Fruit fly (Drosophila melanogaster) whole organism, pupa: Measurements from ENCODE around the gene bol.

Experiments used
- CG10348 ChIP-seq: fragments of 200-800 bp; sonication (Bioruptor generic); IDR thresholded peaks from 2 replicates; pipeline ENCODE4 v1.3.6; 2022; ENCODE audit warnings: missing biosample characterization, missing genetic modification characterization
- CG12605 ChIP-seq: fragments of 200-800 bp; sonication (Bioruptor generic); IDR thresholded peaks from 2 replicates; pipeline ENCODE4 v1.3.6; 2022; ENCODE audit warnings: missing biosample characterization, missing genetic modification characterization
- CG13204 ChIP-seq: fragments of 200-800 bp; sonication (Bioruptor generic); optimal IDR thresholded peaks from 2 replicates; lab custom pipeline; 2018; ENCODE audit warnings: missing biosample characterization, mild to moderate bottlenecking, missing genetic modification characterization, moderate library complexity
- CG14655 ChIP-seq: fragments of 200-800 bp; sonication (Bioruptor generic); optimal IDR thresholded peaks from 3 replicates; lab custom pipeline; 2017; ENCODE audit warnings: mild to moderate bottlenecking, missing biosample characterization, missing genetic modification reagents, missing genetic modification characterization
- CG15710 ChIP-seq: fragments of 200-800 bp; sonication (Bioruptor generic); optimal IDR thresholded peaks from 2 replicates; lab custom pipeline; 2018; ENCODE audit warnings: missing biosample characterization, mild to moderate bottlenecking, missing genetic modification characterization, moderate library complexity
- CG17806 ChIP-seq: fragments of 200-800 bp; sonication (Bioruptor generic); optimal IDR thresholded peaks from 2 replicates; lab custom pipeline; 2018; ENCODE audit warnings: missing biosample characterization, mild to moderate bottlenecking, missing genetic modification characterization, moderate library complexity
- CG32121 ChIP-seq: fragments of 200-800 bp; sonication (Bioruptor generic); IDR thresholded peaks from 2 replicates; pipeline ENCODE4 v1.3.6; 2022; ENCODE audit warnings: missing biosample characterization, missing genetic modification characterization
- CG34367 ChIP-seq: fragments of 200-800 bp; sonication (Bioruptor generic); optimal IDR thresholded peaks from 2 replicates; lab custom pipeline; 2018; ENCODE audit warnings: missing biosample characterization, mild to moderate bottlenecking, missing genetic modification characterization
- CG4496 ChIP-seq: fragments of 200-800 bp; sonication (Bioruptor generic); IDR thresholded peaks from 3 replicates; pipeline ENCODE4 v1.3.6; 2022; ENCODE audit warnings: missing biosample characterization, missing genetic modification characterization
- CG8159 ChIP-seq: fragments of 200-800 bp; sonication (Bioruptor generic); optimal IDR thresholded peaks from 3 replicates; lab custom pipeline; 2018; ENCODE audit warnings: missing biosample characterization, mild to moderate bottlenecking, missing genetic modification characterization, moderate library complexity
- CG8301 ChIP-seq: fragments of 200-800 bp; sonication (Bioruptor generic); optimal IDR thresholded peaks from 2 replicates; lab custom pipeline; 2018; ENCODE audit warnings: missing biosample characterization, mild to moderate bottlenecking, missing genetic modification characterization
- CG9948 ChIP-seq: fragments of 200-800 bp; sonication (Bioruptor generic); optimal IDR thresholded peaks from 2 replicates; lab custom pipeline; 2018; ENCODE audit warnings: missing biosample characterization, mild to moderate bottlenecking, missing genetic modification characterization, moderate library complexity
- D1 ChIP-seq: fragments of 200-800 bp; sonication (Bioruptor generic); optimal IDR thresholded peaks from 2 replicates; lab custom pipeline; 2018; ENCODE audit warnings: missing biosample characterization, mild to moderate bottlenecking, missing genetic modification characterization, moderate library complexity
- EcR ChIP-seq: fragments of 200-800 bp; sonication (Bioruptor generic); optimal IDR thresholded peaks from 3 replicates; lab custom pipeline; 2019; ENCODE audit warnings: missing biosample characterization, missing genetic modification characterization, mild to moderate bottlenecking, moderate library complexity, missing genetic modification reagents
- Ets98B ChIP-seq: fragments of 200-800 bp; sonication (Bioruptor generic); IDR thresholded peaks from 2 replicates; pipeline ENCODE4 v1.3.6; 2022; ENCODE audit warnings: missing biosample characterization, missing genetic modification characterization
- Pif1A ChIP-seq: fragments of 200-800 bp; sonication (Bioruptor generic); optimal IDR thresholded peaks from 3 replicates; lab custom pipeline; 2016; ENCODE audit warnings: missing biosample characterization, missing genetic modification characterization
- Pif1B ChIP-seq: fragments of 200-800 bp; sonication (Bioruptor generic); optimal IDR thresholded peaks from 3 replicates; lab custom pipeline; 2016; ENCODE audit warnings: missing biosample characterization, missing genetic modification characterization
- Snoo ChIP-seq: fragments of 200-800 bp; sonication (Bioruptor generic); optimal IDR thresholded peaks from 3 replicates; lab custom pipeline; 2017; ENCODE audit warnings: missing biosample characterization, mild to moderate bottlenecking, missing genetic modification characterization, inconsistent platforms
- fd96Ca ChIP-seq: fragments of 200-800 bp; sonication (Bioruptor generic); IDR thresholded peaks from 3 replicates; pipeline ENCODE4 v1.3.6; 2022; ENCODE audit warnings: missing biosample characterization, missing genetic modification characterization
- gl ChIP-seq: fragments of 200-800 bp; sonication (Bioruptor generic); optimal IDR thresholded peaks from 2 replicates; lab custom pipeline; 2018; ENCODE audit warnings: missing biosample characterization, mild to moderate bottlenecking, missing genetic modification characterization
- rn ChIP-seq: fragments of 200-800 bp; sonication (Bioruptor generic); IDR thresholded peaks from 2 replicates; pipeline ENCODE4 v1.3.6; 2022; ENCODE audit warnings: missing biosample characterization, missing genetic modification characterization

Gene bol

DNA sequence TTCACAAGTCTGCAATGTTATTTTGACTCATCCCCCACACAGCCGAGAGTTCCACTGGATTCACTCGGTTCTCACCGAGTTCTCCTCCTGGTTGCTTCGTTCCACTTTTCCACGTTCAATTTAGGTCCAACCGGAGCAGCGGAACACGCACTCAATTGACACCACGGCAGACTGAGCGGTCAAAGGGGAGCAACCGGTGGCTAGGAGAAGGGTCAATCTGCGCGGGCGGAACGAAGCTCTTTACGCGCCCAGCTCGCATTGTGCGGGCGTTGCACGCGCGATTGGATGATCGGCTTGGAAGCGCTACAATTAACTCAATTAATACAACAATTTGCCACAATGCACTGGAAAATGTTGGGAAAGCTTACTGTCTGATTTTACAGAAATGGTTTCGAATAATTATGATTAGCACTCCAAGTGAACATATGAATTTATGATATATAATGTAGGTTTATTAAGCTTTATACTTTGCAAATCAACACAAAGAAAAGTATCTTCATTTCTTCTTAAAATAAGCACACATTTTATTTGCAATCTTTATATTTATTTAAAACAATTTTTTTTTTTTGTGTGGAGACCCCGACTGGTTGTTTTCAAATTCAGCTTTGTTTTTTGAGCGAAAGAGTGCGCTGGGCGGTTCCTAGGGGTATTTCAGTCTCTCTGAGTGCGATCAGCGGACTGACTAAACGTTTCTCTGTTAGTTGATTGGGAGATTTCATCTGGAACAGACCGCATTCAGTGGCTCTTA lies 41.7 kb downstream of the bol start, which contains the start of gene CG32032:
Gene CG32032 (plus strand): TSS at position 698 of the 748 bp plus-strand sequence.
- TF ChIP-seq CG15710 (peak; percentile 42), CG9948 (no peak), CG8159 (tag; lab: Kevin White, UChicago) (peak; percentile 61), CG32121 (GFP tag; lab: Robert Waterston, UW) (peak; percentile 44; the same call in 1 of the 2 replicates), CG17806 (tag; lab: Kevin White, UChicago) (no peak)

dm6 chr3L:9074882-9075281 lies 59.3 kb downstream of the bol start:
- TF ChIP-seq D1 (tag; lab: Kevin White, UChicago) (no peak), EcR (GFP tag; lab: Kevin White, UChicago) (no peak), CG12605 (GFP tag; lab: Robert Waterston, UW) (no peak), CG14655 (no peak), fd96Ca (GFP tag; lab: Robert Waterston, UW) (no peak), rn (no peak), CG10348 (GFP tag; lab: Robert Waterston, UW) (no peak), Snoo (tag; lab: Kevin White, UChicago) (no peak), CG8301 (tag; lab: Kevin White, UChicago) (no peak), Pif1B (GFP tag; lab: Kevin White, UChicago) (no peak), CG13204 (GFP tag; lab: Kevin White, UChicago) (no peak), CG15710 (no peak), gl (tag; lab: Kevin White, UChicago) (no peak), CG4496 (GFP tag; lab: Robert Waterston, UW) (no peak), Pif1A (GFP tag; lab: Kevin White, UChicago) (no peak), CG34367 (tag; lab: Kevin White, UChicago) (no peak), CG8159 (tag; lab: Kevin White, UChicago) (no peak), CG9948 (no peak), CG17806 (tag; lab: Kevin White, UChicago) (no peak), Ets98B (GFP tag; lab: Robert Waterston, UW) (no peak)

- no peak for TF ChIP-seq fd96Ca (GFP tag; lab: Robert Waterston, UW)
- no peak for TF ChIP-seq rn
- TF ChIP-seq Pif1B (GFP tag; lab: Kevin White, UChicago): no peak
- TF ChIP-seq CG8159 (tag; lab: Kevin White, UChicago): no peak
- no peak for TF ChIP-seq CG9948
- TF ChIP-seq CG32121 (GFP tag; lab: Robert Waterston, UW): no peak
Measured at dm6 chr3L:9074285-9074684, 59.9 kb downstream of the bol start, which contains the start of gene teq. Gene teq (plus strand): TSS chr3L:9074643.

DNA sequence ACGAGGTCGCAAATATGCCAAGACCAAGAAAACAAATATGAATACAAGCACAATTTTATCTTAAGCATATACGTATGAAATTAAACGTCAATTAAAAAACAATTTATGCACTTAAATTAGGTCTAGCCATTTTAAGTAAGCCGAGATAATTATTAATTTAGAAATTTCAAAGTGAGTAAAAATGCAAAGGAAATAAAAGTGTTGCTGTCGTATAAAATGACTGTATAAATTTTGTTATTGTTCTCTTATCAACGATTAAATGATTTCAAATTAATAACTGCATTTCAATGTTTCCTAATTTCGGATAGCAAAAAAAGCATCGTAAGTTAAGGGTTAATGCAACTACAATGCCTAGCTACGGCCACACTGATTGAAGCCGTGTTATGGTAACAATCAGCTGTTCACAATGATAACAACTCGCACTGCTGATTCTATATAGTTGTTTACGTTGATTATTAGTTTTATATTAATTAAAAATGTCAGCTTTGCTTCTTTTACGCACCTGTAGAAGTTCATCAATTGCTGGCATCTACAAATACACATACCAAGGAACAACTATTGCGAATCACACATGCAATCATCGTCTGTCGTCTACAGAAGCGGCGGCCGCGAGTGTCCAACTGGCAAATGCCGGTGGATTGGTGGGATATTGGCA lies 61.3 kb downstream of the bol start, which contains the start of the genes CG4911 and CG4942:
Gene CG4911 (minus strand): TSS at position 1 of the 655 bp plus-strand sequence.
Gene CG4942 (plus strand): TSS at position 375 of the 655 bp plus-strand sequence.
- TF ChIP-seq rn (no peak), CG8159 (tag; lab: Kevin White, UChicago) (peak; percentile 70), Ets98B (GFP tag; lab: Robert Waterston, UW) (peak; percentile 28; the same call in 1 of the 2 replicates), CG4496 (GFP tag; lab: Robert Waterston, UW) (peak; percentile 79), CG34367 (tag; lab: Kevin White, UChicago) (peak; percentile 52), CG32121 (GFP tag; lab: Robert Waterston, UW) (peak; percentile 52; the same call in 1 of the 2 replicates), CG9948 (peak; percentile 42), Snoo (tag; lab: Kevin White, UChicago) (peak; percentile 51), CG12605 (GFP tag; lab: Robert Waterston, UW) (no peak), CG15710 (peak; percentile 52), CG13204 (GFP tag; lab: Kevin White, UChicago) (no peak), CG8301 (tag; lab: Kevin White, UChicago) (peak; percentile 61), fd96Ca (GFP tag; lab: Robert Waterston, UW) (peak; percentile 28; the same call in 1 of the 3 replicates), CG17806 (tag; lab: Kevin White, UChicago) (peak; percentile 50), D1 (tag; lab: Kevin White, UChicago) (no peak)

DNA sequence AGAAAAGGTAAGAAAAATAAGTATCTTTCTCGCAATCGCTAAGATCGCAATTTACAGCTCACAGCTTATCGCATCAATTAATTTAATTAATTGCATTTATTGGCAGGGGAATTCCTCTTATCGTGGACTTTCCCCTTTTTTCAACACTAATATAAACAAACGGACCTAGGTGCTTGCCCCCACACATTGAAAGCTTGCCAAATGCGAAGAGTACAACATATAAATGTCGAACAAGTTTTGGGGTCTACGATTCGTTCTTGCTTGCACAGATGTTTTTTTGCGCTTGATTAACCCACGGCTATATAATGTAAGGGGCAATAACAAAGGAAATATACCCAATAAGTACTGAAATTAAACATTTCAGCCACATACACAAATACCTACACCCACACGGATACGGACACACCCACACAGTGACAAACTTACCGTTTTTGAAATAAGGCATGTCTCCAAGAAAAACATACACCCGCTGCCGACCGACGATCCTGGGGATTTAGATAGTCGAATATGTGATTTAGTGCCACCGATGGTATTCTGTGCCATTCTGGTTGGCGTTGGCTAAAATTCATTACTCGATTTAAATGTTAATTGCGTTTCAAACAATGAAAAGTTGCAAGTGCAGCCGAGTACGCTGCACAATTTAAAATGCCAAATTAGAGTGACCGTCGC lies 62.0 kb downstream of the bol start:
- no peak for TF ChIP-seq CG8301 (tag; lab: Kevin White, UChicago)
- TF ChIP-seq EcR (GFP tag; lab: Kevin White, UChicago): peak; percentile 76
